Fruit fly (Drosophila melanogaster) whole organism, embryonic: Measurements from ENCODE around the gene trx.

Experiments
- CG10565 ChIP-seq: fragments of 200-800 bp; sonication (Bioruptor generic); optimal IDR thresholded peaks from 3 replicates; lab custom pipeline; 2016; ENCODE audit warnings: missing biosample characterization, mild to moderate bottlenecking, missing genetic modification characterization
- CG11085 ChIP-seq: fragments of 200-800 bp; sonication (Bioruptor generic); IDR thresholded peaks from 2 replicates; pipeline ENCODE4 v1.3.6; 2022; ENCODE audit warnings: missing biosample characterization, missing genetic modification characterization
- CG11696 ChIP-seq: fragments of 200-800 bp; sonication (Bioruptor generic); IDR thresholded peaks from 2 replicates; pipeline ENCODE4 v1.3.6; 2022; ENCODE audit warnings: missing biosample characterization, missing genetic modification characterization
- CG12219 ChIP-seq: fragments of 200-800 bp; sonication (Bioruptor generic); optimal IDR thresholded peaks from 3 replicates; lab custom pipeline; 2018; ENCODE audit warnings: missing biosample characterization, mild to moderate bottlenecking, missing genetic modification characterization
- CG12236 ChIP-seq: fragments of 200-800 bp; sonication (Bioruptor generic); optimal IDR thresholded peaks from 2 replicates; lab custom pipeline; 2016; ENCODE audit warnings: missing biosample characterization, missing genetic modification characterization
- CG1233 ChIP-seq: fragments of 200-800 bp; sonication (Bioruptor generic); optimal IDR thresholded peaks from 4 replicates; lab custom pipeline; 2018; ENCODE audit warnings: missing biosample characterization, mild to moderate bottlenecking, missing genetic modification characterization
- CG12391 ChIP-seq: fragments of 200-800 bp; sonication (Bioruptor generic); optimal IDR thresholded peaks from 3 replicates; lab custom pipeline; 2018; ENCODE audit warnings: missing biosample characterization, mild to moderate bottlenecking, missing genetic modification characterization, moderate library complexity
- CG12659 ChIP-seq: fragments of 200-800 bp; sonication (Bioruptor generic); optimal IDR thresholded peaks from 3 replicates; lab custom pipeline; 2017; ENCODE audit warnings: mild to moderate bottlenecking, missing biosample characterization, missing genetic modification reagents, missing genetic modification characterization
- CG16815 ChIP-seq: fragments of 200-800 bp; sonication (Bioruptor generic); optimal IDR thresholded peaks from 3 replicates; lab custom pipeline; 2017; ENCODE audit warnings: missing biosample characterization, mild to moderate bottlenecking, missing genetic modification characterization
- CG18764 ChIP-seq: fragments of 200-800 bp; sonication (Bioruptor generic); optimal IDR thresholded peaks from 3 replicates; lab custom pipeline; 2016; ENCODE audit warnings: missing biosample characterization, missing genetic modification characterization
- CG2120 ChIP-seq: fragments of 200-800 bp; sonication (Bioruptor generic); optimal IDR thresholded peaks from 3 replicates; lab custom pipeline; 2016; ENCODE audit warnings: missing biosample characterization, missing genetic modification characterization
- CG30020 ChIP-seq: fragments of 200-800 bp; optimal IDR thresholded peaks from 2 replicates; lab custom pipeline; 2019; ENCODE audit warnings: missing biosample characterization, mild to moderate bottlenecking, missing genetic modification characterization, moderate library complexity
- CG32532 ChIP-seq: fragments of 200-800 bp; sonication (Bioruptor generic); IDR thresholded peaks from 2 replicates; pipeline ENCODE4 v1.3.6; 2022; ENCODE audit warnings: missing biosample characterization, missing genetic modification characterization
- CG4424 ChIP-seq: fragments of 200-800 bp; sonication (Bioruptor generic); optimal IDR thresholded peaks from 3 replicates; lab custom pipeline; 2016; ENCODE audit warnings: missing biosample characterization, missing genetic modification characterization
- CG4854 ChIP-seq: fragments of 200-800 bp; sonication (Bioruptor generic); optimal IDR thresholded peaks from 2 replicates; lab custom pipeline; 2016; ENCODE audit warnings: missing biosample characterization, missing genetic modification characterization, inconsistent platforms
- CG5180 ChIP-seq: fragments of 200-800 bp; sonication (Bioruptor generic); optimal IDR thresholded peaks from 3 replicates; lab custom pipeline; 2017; ENCODE audit warnings: missing biosample characterization, missing genetic modification characterization, mild to moderate bottlenecking, moderate library complexity, missing genetic modification reagents
- CG9797 ChIP-seq: fragments of 200-800 bp; sonication (Bioruptor generic); optimal IDR thresholded peaks from 3 replicates; lab custom pipeline; 2018; ENCODE audit warnings: missing biosample characterization, mild to moderate bottlenecking, missing genetic modification characterization
- CG9876 ChIP-seq: fragments of 200-800 bp; sonication (Bioruptor generic); optimal IDR thresholded peaks from 2 replicates; lab custom pipeline; 2016; ENCODE audit warnings: missing biosample characterization, missing genetic modification characterization
- CrebB ChIP-seq: fragments of 200-800 bp; sonication (Bioruptor generic); optimal IDR thresholded peaks from 3 replicates; lab custom pipeline; 2018; ENCODE audit warnings: missing biosample characterization, mild to moderate bottlenecking, missing genetic modification characterization
- D19B ChIP-seq: fragments of 200-800 bp; sonication (Bioruptor generic); optimal IDR thresholded peaks from 2 replicates; lab custom pipeline; 2017; ENCODE audit warnings: missing biosample characterization, mild to moderate bottlenecking, missing genetic modification characterization
- Deaf1 ChIP-seq: fragments of 200-800 bp; optimal IDR thresholded peaks from 3 replicates; lab custom pipeline; 2019; ENCODE audit warnings: missing biosample characterization, mild to moderate bottlenecking, missing genetic modification characterization, moderate library complexity
- Dip3 ChIP-seq: fragments of 200-800 bp; sonication (Bioruptor generic); optimal IDR thresholded peaks from 3 replicates; lab custom pipeline; 2016; ENCODE audit warnings: missing biosample characterization, missing genetic modification characterization
- Eip74EF ChIP-seq, 2 experiments: fragments of 200-800 bp in 1 of 2; fragments of >200 bp in 1 of 2; sonication (Bioruptor generic) in 1 of 2; optimal IDR thresholded peaks; 2 replicates each; lab custom pipeline; 2017 to 2019; ENCODE audit warnings: missing biosample characterization in 2 of 2, missing genetic modification characterization in 2 of 2, mild to moderate bottlenecking in 1 of 2, moderate library complexity in 1 of 2
- HmgZ ChIP-seq: fragments of 200-800 bp; sonication (Bioruptor generic); optimal IDR thresholded peaks from 2 replicates; lab custom pipeline; 2018; ENCODE audit warnings: missing biosample characterization, mild to moderate bottlenecking, missing genetic modification characterization
- Mes4 ChIP-seq: fragments of 200-800 bp; sonication (Bioruptor generic); optimal IDR thresholded peaks from 2 replicates; lab custom pipeline; 2016; ENCODE audit warnings: missing biosample characterization, missing genetic modification characterization
- NC2β ChIP-seq: fragments of 200-800 bp; sonication (Bioruptor generic); optimal IDR thresholded peaks from 2 replicates; lab custom pipeline; 2016; ENCODE audit warnings: missing biosample characterization, missing genetic modification characterization
- NK7.1 ChIP-seq: fragments of 200-800 bp; sonication (Bioruptor generic); optimal IDR thresholded peaks from 3 replicates; lab custom pipeline; 2016; ENCODE audit warnings: missing biosample characterization, missing genetic modification characterization
- Neu2 ChIP-seq: fragments of 200-800 bp; sonication (Bioruptor generic); optimal IDR thresholded peaks from 3 replicates; lab custom pipeline; 2016; ENCODE audit warnings: missing biosample characterization, missing genetic modification characterization, borderline replicate concordance
- Side ChIP-seq: fragments of 200-800 bp; sonication (Bioruptor generic); optimal IDR thresholded peaks from 2 replicates; lab custom pipeline; 2016; ENCODE audit warnings: missing biosample characterization, missing genetic modification characterization
- TFAM ChIP-seq: fragments of 200-800 bp; sonication (Bioruptor generic); optimal IDR thresholded peaks from 2 replicates; lab custom pipeline; 2017; ENCODE audit warnings: missing biosample characterization, missing genetic modification characterization, inconsistent platforms
- Usf ChIP-seq: fragments of 200-800 bp; sonication (Bioruptor generic); optimal IDR thresholded peaks from 2 replicates; lab custom pipeline; 2017; ENCODE audit warnings: missing genotype, missing biosample characterization, missing genetic modification characterization
- aop ChIP-seq: fragments of 200-800 bp; sonication (Bioruptor generic); IDR thresholded peaks from 2 replicates; pipeline ENCODE4 v1.3.6; 2022; ENCODE audit warnings: missing biosample characterization, missing genetic modification characterization
- ara ChIP-seq: fragments of 200-800 bp; sonication (Bioruptor generic); IDR thresholded peaks from 2 replicates; pipeline ENCODE4 v1.3.6; 2022; ENCODE audit warnings: missing biosample characterization, missing genetic modification characterization
- ato ChIP-seq: fragments of 200-800 bp; sonication (Bioruptor generic); IDR thresholded peaks from 2 replicates; pipeline ENCODE4 v1.3.6; 2022; ENCODE audit warnings: missing biosample characterization, missing genetic modification characterization; ENCODE audit not compliant: partially characterized antibody
- bab2 ChIP-seq: fragments of 200-800 bp; sonication (Bioruptor generic); optimal IDR thresholded peaks from 2 replicates; lab custom pipeline; 2016; ENCODE audit warnings: missing biosample characterization, missing genetic modification characterization
- btn ChIP-seq: fragments of 200-800 bp; sonication (Bioruptor generic); optimal IDR thresholded peaks from 2 replicates; lab custom pipeline; 2016; ENCODE audit warnings: missing biosample characterization, missing genetic modification characterization
- chinmo ChIP-seq: fragments of 200-800 bp; sonication (Bioruptor generic); IDR thresholded peaks from 4 replicates; pipeline ENCODE4 v1.3.6; 2022; ENCODE audit warnings: missing biosample characterization, missing genetic modification characterization; ENCODE audit not compliant: partially characterized antibody
- crol ChIP-seq: fragments of 200-800 bp; sonication (Bioruptor generic); IDR thresholded peaks from 2 replicates; pipeline ENCODE4 v1.3.6; 2022; ENCODE audit warnings: missing biosample characterization, missing genetic modification characterization
- da ChIP-seq: fragments of 200-800 bp; sonication (Bioruptor generic); optimal IDR thresholded peaks from 2 replicates; lab custom pipeline; 2016; ENCODE audit warnings: missing biosample characterization, missing genetic modification characterization
- exex ChIP-seq: fragments of 200-800 bp; sonication (Bioruptor generic); optimal IDR thresholded peaks from 4 replicates; lab custom pipeline; 2018; ENCODE audit warnings: missing biosample characterization, mild to moderate bottlenecking, missing genetic modification characterization, moderate library complexity
- kay ChIP-seq: fragments of 200-800 bp; sonication (Bioruptor generic); optimal IDR thresholded peaks from 2 replicates; lab custom pipeline; 2016; ENCODE audit warnings: missing biosample characterization, missing genetic modification characterization
- luna ChIP-seq: fragments of 200-800 bp; sonication (Bioruptor generic); optimal IDR thresholded peaks from 2 replicates; lab custom pipeline; 2016; ENCODE audit warnings: missing biosample characterization, missing genetic modification characterization
- mirr ChIP-seq: fragments of 200-800 bp; sonication (Bioruptor generic); optimal IDR thresholded peaks from 3 replicates; lab custom pipeline; 2018; ENCODE audit warnings: missing biosample characterization, mild to moderate bottlenecking, missing genetic modification characterization
- nmo ChIP-seq: fragments of 200-800 bp; sonication (Bioruptor generic); optimal IDR thresholded peaks from 2 replicates; lab custom pipeline; 2018; ENCODE audit warnings: missing biosample characterization, mild to moderate bottlenecking, missing genetic modification characterization, moderate library complexity
- pb ChIP-seq: fragments of 200-800 bp; sonication (Bioruptor generic); optimal IDR thresholded peaks from 3 replicates; lab custom pipeline; 2016; ENCODE audit warnings: missing biosample characterization, missing genetic modification characterization
- pfk ChIP-seq: fragments of 200-800 bp; sonication (Bioruptor generic); optimal IDR thresholded peaks from 2 replicates; lab custom pipeline; 2018; ENCODE audit warnings: missing biosample characterization, mild to moderate bottlenecking, missing genetic modification characterization, moderate library complexity
- phol ChIP-seq: fragments of 200-800 bp; sonication (Bioruptor generic); optimal IDR thresholded peaks from 3 replicates; lab custom pipeline; 2018; ENCODE audit warnings: missing biosample characterization, mild to moderate bottlenecking, missing genetic modification characterization, moderate library complexity
- ranshi ChIP-seq: fragments of 200-800 bp; sonication (Bioruptor generic); IDR thresholded peaks from 2 replicates; pipeline ENCODE4 v1.3.6; 2022; ENCODE audit warnings: missing biosample characterization, missing genetic modification characterization
- sim ChIP-seq: fragments of 200-800 bp; sonication (Bioruptor generic); IDR thresholded peaks from 2 replicates; pipeline ENCODE4 v1.3.6; 2022; ENCODE audit warnings: missing biosample characterization, missing genetic modification characterization
- usp ChIP-seq: fragments of >200 bp; optimal IDR thresholded peaks from 2 replicates; lab custom pipeline; 2017; ENCODE audit warnings: missing biosample characterization, missing genetic modification characterization

Gene trx

dm6 chr3R:14327472-14328104, 40.9 kb upstream of the trx start, which contains the start of gene spn-B (continued):
- peak in 1 of 2 experiments; percentile 74 for TF ChIP-seq Eip74EF (GFP tag; optimal IDR thresholded peaks at IDR 0.05; lab: Kevin White, UChicago)
- no peak for TF ChIP-seq aop
- TF ChIP-seq D19B (GFP tag; lab: Kevin White, UChicago) = peak; percentile 61
- TF ChIP-seq Usf (GFP tag; lab: Kevin White, UChicago) = peak; percentile 25
- no peak for TF ChIP-seq CG10565 (GFP tag; lab: Kevin White, UChicago)
- TF ChIP-seq ara (GFP tag; lab: Robert Waterston, UW) = peak; percentile 50; the same call in 1 of the 2 replicates
- no peak for TF ChIP-seq CG9876
- no peak for TF ChIP-seq da
- TF ChIP-seq Mes4 (GFP tag; lab: Kevin White, UChicago) = peak; percentile 2
- no peak for TF ChIP-seq usp
- peak; percentile 76 for TF ChIP-seq nmo (GFP tag; lab: Kevin White, UChicago)
- peak; percentile 20 for TF ChIP-seq btn (GFP tag; lab: Kevin White, UChicago)
- peak; percentile 84 for TF ChIP-seq NK7.1 (GFP tag; lab: Kevin White, UChicago)
- peak; percentile 71 for TF ChIP-seq CG12219 (GFP tag; lab: Kevin White, UChicago)
- TF ChIP-seq crol (GFP tag; lab: Robert Waterston, UW) = no peak
- peak; percentile 71 for TF ChIP-seq bab2 (GFP tag; lab: Kevin White, UChicago)
- no peak for TF ChIP-seq chinmo
- TF ChIP-seq Side (GFP tag; lab: Kevin White, UChicago) = peak; percentile 73
- no peak for TF ChIP-seq TFAM (GFP tag; lab: Kevin White, UChicago)
- TF ChIP-seq pfk (GFP tag; lab: Kevin White, UChicago) = no peak
- peak; percentile 81 for TF ChIP-seq phol (tag; lab: Kevin White, UChicago)
- TF ChIP-seq CG12236 (GFP tag; lab: Kevin White, UChicago) = peak; percentile 35
- peak; percentile 70 for TF ChIP-seq HmgZ (tag; lab: Kevin White, UChicago)
- TF ChIP-seq CG16815 (GFP tag; lab: Kevin White, UChicago) = peak; percentile 57
- TF ChIP-seq CG9797 (GFP tag; lab: Kevin White, UChicago) = no peak
- TF ChIP-seq kay (GFP tag; lab: Kevin White, UChicago) = peak; percentile 55
- peak; percentile 40 for TF ChIP-seq exex (tag; lab: Kevin White, UChicago)
- peak; percentile 67 for TF ChIP-seq CG12659 (GFP tag; lab: Kevin White, UChicago)
- TF ChIP-seq CG4854 (GFP tag; lab: Kevin White, UChicago) = peak; percentile 55
- peak; percentile 77 for TF ChIP-seq CG4424 (GFP tag; lab: Kevin White, UChicago)
- no peak for TF ChIP-seq luna (GFP tag; lab: Kevin White, UChicago)
- peak; percentile 80 for TF ChIP-seq CG32532
- TF ChIP-seq pb (GFP tag; lab: Kevin White, UChicago) = peak; percentile 49
- TF ChIP-seq ranshi (GFP tag; lab: Robert Waterston, UW) = peak; percentile 56
- peak; percentile 10 for TF ChIP-seq CG30020 (tag; lab: Kevin White, UChicago)
- peak; percentile 82 for TF ChIP-seq CG2120 (GFP tag; lab: Kevin White, UChicago)
- no peak for TF ChIP-seq CG11696 (GFP tag; lab: Robert Waterston, UW)
- peak; percentile 86 for TF ChIP-seq CG12391 (tag; lab: Kevin White, UChicago)
- TF ChIP-seq Deaf1 (tag; lab: Kevin White, UChicago) = no peak
- TF ChIP-seq CrebB (tag; lab: Kevin White, UChicago) = no peak
- peak; percentile 62 for TF ChIP-seq Dip3
- peak; percentile 66; the same call in 1 of the 2 replicates for TF ChIP-seq sim (GFP tag; lab: Robert Waterston, UW)
- TF ChIP-seq ato = no peak
- 0 out of 2 replicates have a peak, but pooled peaks have one; percentile 50 for TF ChIP-seq CG11085 (GFP tag; lab: Robert Waterston, UW)
- TF ChIP-seq NC2β (GFP tag; lab: Kevin White, UChicago) = peak; percentile 59
- peak; percentile 59 for TF ChIP-seq CG18764
- no peak for TF ChIP-seq Neu2 (GFP tag; lab: Kevin White, UChicago)
- peak; percentile 64 for TF ChIP-seq CG5180 (GFP tag; lab: Kevin White, UChicago)
- peak; percentile 74 for TF ChIP-seq CG1233
- no peak for TF ChIP-seq mirr (GFP tag; lab: Kevin White, UChicago)
